Worm (Caenorhabditis elegans) whole organism, mixed stage, embryonic: ENCODE results near the gene F49E10.2.
A peak's percentile ranks its signal among the peaks of the same experiment; 100 is the strongest.

ENCODE experiments used
- M03D4.4 ChIP-seq: sonication (generic microtip); optimal IDR thresholded peaks from 2 replicates; lab custom pipeline; 2017; ENCODE audit warnings: mild to moderate bottlenecking, missing genetic modification characterization, missing compliant biosample characterization
- bed-3 ChIP-seq: fragments of 200-800 bp; sonication (Bioruptor generic); optimal IDR thresholded peaks from 3 replicates; lab custom pipeline; 2018; ENCODE audit warnings: mild to moderate bottlenecking, missing genetic modification characterization, moderate library complexity, missing compliant biosample characterization
- blmp-1 ChIP-seq: fragments of 150-350 bp; optimal IDR thresholded peaks from 2 replicates; lab custom pipeline; 2014; ENCODE audit warnings: missing biosample characterization, missing genetic modification characterization
- ceh-39 ChIP-seq: fragments of 150-350 bp; optimal IDR thresholded peaks from 2 replicates; lab custom pipeline; 2014; ENCODE audit warnings: missing biosample characterization, missing genetic modification characterization
- ceh-43 ChIP-seq: fragments of 200-800 bp; sonication (Bioruptor generic); optimal IDR thresholded peaks from 2 replicates; lab custom pipeline; 2018; ENCODE audit warnings: mild to moderate bottlenecking, missing genetic modification characterization, moderate library complexity, missing compliant biosample characterization
- ces-1 ChIP-seq: fragments of 150-350 bp; optimal IDR thresholded peaks from 2 replicates; lab custom pipeline; 2014; ENCODE audit warnings: missing biosample characterization, missing genetic modification reagents, missing genetic modification characterization
- cnd-1 ChIP-seq: fragments of 200-800 bp; sonication (Bioruptor generic); optimal IDR thresholded peaks from 2 replicates; lab custom pipeline; 2018; ENCODE audit warnings: mild to moderate bottlenecking, missing genetic modification characterization, missing compliant biosample characterization
- elt-1 ChIP-seq: sonication (generic microtip); optimal IDR thresholded peaks from 2 replicates; lab custom pipeline; 2017; ENCODE audit warnings: missing genetic modification characterization, mild to moderate bottlenecking, missing compliant biosample characterization, antibody characterized with exemption, moderate library complexity, borderline replicate concordance; ENCODE audit not compliant: insufficient read depth
- flh-1 ChIP-seq: fragments of 200-800 bp; sonication (Bioruptor generic); optimal IDR thresholded peaks from 2 replicates; lab custom pipeline; 2018; ENCODE audit warnings: mild to moderate bottlenecking, missing genetic modification characterization, moderate library complexity, missing compliant biosample characterization
- ham-2 ChIP-seq: fragments of 200-800 bp; sonication (Bioruptor generic); optimal IDR thresholded peaks from 2 replicates; lab custom pipeline; 2018; ENCODE audit warnings: mild to moderate bottlenecking, missing genetic modification characterization, missing compliant biosample characterization
- hlh-1 ChIP-seq: fragments of 150-350 bp; optimal IDR thresholded peaks from 2 replicates; lab custom pipeline; 2014; ENCODE audit warnings: missing biosample characterization, missing genetic modification reagents, missing genetic modification characterization
- lin-13 ChIP-seq: fragments of 150-350 bp; optimal IDR thresholded peaks from 2 replicates; lab custom pipeline; 2014; ENCODE audit warnings: missing biosample characterization, missing genetic modification characterization
- lsy-2 ChIP-seq: fragments of 150-350 bp; optimal IDR thresholded peaks from 2 replicates; lab custom pipeline; 2014; ENCODE audit warnings: missing biosample characterization, missing genetic modification characterization
- mab-5 ChIP-seq: fragments of 150-350 bp; optimal IDR thresholded peaks from 2 replicates; lab custom pipeline; 2014; ENCODE audit warnings: missing biosample characterization, missing genetic modification characterization
- mep-1 ChIP-seq: fragments of 150-350 bp; optimal IDR thresholded peaks from 2 replicates; lab custom pipeline; 2017; ENCODE audit warnings: missing biosample characterization, missing genetic modification reagents, missing genetic modification characterization, inconsistent platforms
- mls-2 ChIP-seq: sonication (generic microtip); optimal IDR thresholded peaks from 2 replicates; lab custom pipeline; 2016; ENCODE audit warnings: mild to moderate bottlenecking, missing genetic modification characterization, moderate library complexity, missing compliant biosample characterization
- nhr-2 ChIP-seq: fragments of 150-350 bp; optimal IDR thresholded peaks from 2 replicates; lab custom pipeline; 2014; ENCODE audit warnings: missing biosample characterization, missing genetic modification characterization
- nhr-237 ChIP-seq: fragments of 150-350 bp; optimal IDR thresholded peaks from 2 replicates; lab custom pipeline; 2014; ENCODE audit warnings: missing biosample characterization, missing genetic modification characterization
- nhr-28 ChIP-seq: fragments of 150-350 bp; optimal IDR thresholded peaks from 2 replicates; lab custom pipeline; 2014; ENCODE audit warnings: missing biosample characterization, missing genetic modification characterization
- nhr-76 ChIP-seq: sonication (generic microtip); optimal IDR thresholded peaks from 2 replicates; lab custom pipeline; 2017; ENCODE audit warnings: missing biosample characterization, missing genetic modification characterization
- pha-4 ChIP-seq: fragments of 150-350 bp; optimal IDR thresholded peaks from 2 replicates; lab custom pipeline; 2018; ENCODE audit warnings: missing biosample characterization, missing genetic modification reagents, missing genetic modification characterization
- sem-2 ChIP-seq: fragments of 200-800 bp; sonication (Bioruptor generic); optimal IDR thresholded peaks from 2 replicates; lab custom pipeline; 2018; ENCODE audit warnings: mild to moderate bottlenecking, missing genetic modification characterization, missing compliant biosample characterization
- snpc-4 ChIP-seq: fragments of 150-350 bp; optimal IDR thresholded peaks from 2 replicates; lab custom pipeline; 2014; ENCODE audit warnings: missing biosample characterization, missing genetic modification characterization
- sptf-1 ChIP-seq: sonication (generic microtip); optimal IDR thresholded peaks from 2 replicates; lab custom pipeline; 2017; ENCODE audit warnings: mild to moderate bottlenecking, missing genetic modification characterization, moderate library complexity, missing compliant biosample characterization
- tbx-8 ChIP-seq: fragments of 200-800 bp; sonication (Bioruptor generic); optimal IDR thresholded peaks from 2 replicates; lab custom pipeline; 2018; ENCODE audit warnings: mild to moderate bottlenecking, missing genetic modification characterization, moderate library complexity, missing compliant biosample characterization
- unc-120 ChIP-seq: sonication (generic microtip); optimal IDR thresholded peaks from 2 replicates; lab custom pipeline; 2017; ENCODE audit warnings: missing genetic modification characterization, missing compliant biosample characterization; ENCODE audit not compliant: poor library complexity, severe bottlenecking
- unc-39 ChIP-seq: fragments of 150-350 bp; optimal IDR thresholded peaks from 2 replicates; lab custom pipeline; 2014; ENCODE audit warnings: missing biosample characterization, missing genetic modification characterization
- unc-62 ChIP-seq: fragments of 150-350 bp; optimal IDR thresholded peaks from 2 replicates; lab custom pipeline; 2014; ENCODE audit warnings: missing biosample characterization, missing genetic modification reagents, missing genetic modification characterization
- zip-8 ChIP-seq: fragments of 150-350 bp; optimal IDR thresholded peaks from 2 replicates; lab custom pipeline; 2014; ENCODE audit warnings: missing biosample characterization, missing genetic modification characterization

F49E10.2 gene

DNA sequence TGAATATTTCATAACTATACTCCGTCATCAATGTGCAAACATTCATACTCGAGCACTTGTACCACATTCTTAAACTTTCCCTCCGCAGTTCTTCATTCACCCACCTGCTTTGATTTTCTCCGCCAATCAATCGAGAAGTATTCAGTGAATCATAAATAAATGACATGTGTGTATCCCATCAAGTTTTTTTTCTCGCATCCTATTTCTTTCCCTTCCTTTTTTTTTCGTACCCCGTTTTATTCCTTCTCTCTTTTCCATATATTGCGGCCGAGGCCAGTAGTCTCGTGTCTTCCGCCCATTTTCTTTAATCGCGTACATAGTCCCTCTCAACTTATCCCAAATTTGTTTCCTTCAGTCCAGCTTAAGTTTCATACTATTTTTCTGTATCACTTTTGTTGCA lies 41.5 kb upstream of the F49E10.2 start, which contains the start of gene atat-2:
Gene atat-2 (plus strand): TSS at position 398 of the 400 bp plus-strand sequence.
- TF ChIP-seq elt-1 (tag; lab: Kevin White, UChicago) (no peak), M03D4.4 (tag; lab: Kevin White, UChicago) (no peak), lin-13 (no peak), unc-120 (no peak), sem-2 (GFP tag; lab: Kevin White, UChicago) (no peak), cnd-1 (no peak), ham-2 (GFP tag; lab: Kevin White, UChicago) (no peak), bed-3 (GFP tag; lab: Kevin White, UChicago) (no peak), tbx-8 (no peak)
- TF ChIP-seq, all 35 proteins: peak for 0

DNA sequence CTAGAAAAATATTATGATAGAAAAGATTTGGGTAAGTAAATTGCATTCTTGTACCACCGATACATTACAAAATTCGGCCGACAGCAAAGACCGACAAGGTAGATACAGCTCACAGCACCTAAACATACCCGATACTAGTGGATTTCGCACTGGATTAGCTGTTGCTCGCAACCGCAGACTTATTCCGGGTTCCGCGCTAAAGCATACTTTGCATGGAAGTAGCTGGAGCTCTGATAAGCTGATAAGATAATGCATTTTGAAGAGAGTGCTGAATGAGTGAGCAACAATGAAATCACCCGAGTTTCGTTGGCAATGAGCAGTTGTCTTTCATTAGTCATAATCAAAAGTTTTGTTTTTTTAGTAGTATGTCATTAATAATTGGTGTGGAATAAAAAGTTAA lies 39.7 kb upstream of the F49E10.2 start:
- TF ChIP-seq sptf-1 (no peak), elt-1 (tag; lab: Kevin White, UChicago) (no peak), ceh-39 (tag; lab: Kevin White, UChicago) (no peak), unc-39 (no peak), unc-62 (GFP tag; lab: Kevin White, UChicago) (no peak), blmp-1 (tag; lab: Kevin White, UChicago) (no peak), unc-120 (no peak), flh-1 (GFP tag; lab: Kevin White, UChicago) (no peak), hlh-1 (tag; lab: Kevin White, UChicago) (no peak), bed-3 (GFP tag; lab: Kevin White, UChicago) (no peak)

DNA sequence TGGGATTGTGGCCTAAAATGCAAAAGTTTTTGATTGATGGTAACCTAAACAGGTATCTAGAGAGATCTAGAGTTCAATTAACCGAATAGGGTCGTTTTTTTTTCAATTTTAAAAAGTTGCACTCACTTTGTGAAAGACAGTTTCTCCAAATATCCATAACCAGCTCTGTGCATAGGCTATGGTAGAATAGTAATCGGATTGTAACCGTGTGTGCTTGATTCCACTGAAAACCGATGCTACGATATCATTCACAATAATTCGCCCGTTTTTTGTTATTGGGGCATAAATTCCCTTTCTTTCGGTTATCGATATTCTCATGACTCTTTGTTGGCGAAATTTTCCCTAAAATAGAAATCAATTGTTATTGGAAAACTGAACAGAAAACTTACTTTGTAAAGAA lies 38.1 kb upstream of the F49E10.2 start:
- TF ChIP-seq ceh-43 (GFP tag; lab: Kevin White, UChicago) = no peak
- no peak for TF ChIP-seq sptf-1
- no peak for TF ChIP-seq tbx-8

DNA sequence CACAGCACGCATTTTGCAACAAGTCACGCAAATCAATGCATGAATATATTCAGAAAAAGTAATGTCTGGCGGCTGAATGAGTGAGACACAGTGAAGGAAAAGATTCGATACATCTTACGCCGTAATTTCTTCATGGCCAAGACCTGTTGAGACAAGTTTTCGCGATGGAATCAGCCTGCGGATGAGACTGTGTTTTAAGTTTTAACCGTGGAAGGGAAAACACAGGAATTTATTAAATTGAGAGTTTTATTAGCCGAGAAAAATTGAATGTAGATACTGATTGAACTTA lies 36.1 kb upstream of the F49E10.2 start, which contains the start of gene hog-1:
Gene hog-1 (minus strand): TSS at position 101 of the 289 bp plus-strand sequence.
- TF ChIP-seq mab-5 (tag; lab: Kevin White, UChicago) (no peak), ham-2 (GFP tag; lab: Kevin White, UChicago) (no peak), ceh-43 (GFP tag; lab: Kevin White, UChicago) (no peak), lin-13 (no peak)

ce11 chrX:5854452-5855234 lies 35.5 kb upstream of the F49E10.2 start:
- TF ChIP-seq unc-62 (GFP tag; lab: Kevin White, UChicago) (peak; percentile 76), nhr-76 (tag; lab: Kevin White, UChicago) (no peak)

ce11 chrX:5859161-5859560 lies 31.0 kb upstream of the F49E10.2 start:
- TF ChIP-seq ces-1 (GFP tag; lab: Kevin White, UChicago) (peak; percentile 77), unc-39 (no peak), hlh-1 (tag; lab: Kevin White, UChicago) (no peak), blmp-1 (tag; lab: Kevin White, UChicago) (no peak), mab-5 (tag; lab: Kevin White, UChicago) (no peak), bed-3 (GFP tag; lab: Kevin White, UChicago) (no peak), lsy-2 (no peak)

- TF ChIP-seq zip-8 (no peak), mab-5 (tag; lab: Kevin White, UChicago) (no peak), M03D4.4 (tag; lab: Kevin White, UChicago) (no peak), hlh-1 (tag; lab: Kevin White, UChicago) (no peak), nhr-28 (tag; lab: Kevin White, UChicago) (no peak), nhr-237 (tag; lab: Kevin White, UChicago) (no peak), mls-2 (tag; lab: Kevin White, UChicago) (no peak), tbx-8 (no peak), lin-13 (no peak), cnd-1 (no peak), mep-1 (tag; lab: Kevin White, UChicago) (no peak), snpc-4 (tag; lab: Kevin White, UChicago) (no peak), pha-4 (tag; lab: Kevin White, UChicago) (no peak), ham-2 (GFP tag; lab: Kevin White, UChicago) (no peak), nhr-2 (no peak)
Measured at ce11 chrX:5862408-5862807, 27.8 kb upstream of the F49E10.2 start, which contains the start of gene ctbp-1. ctbp-1 (plus strand) TSS chrX:5862708.
